Worm (Caenorhabditis elegans): ENCODE data around the gene grl-14.

grl-14 gene

ce11 chrV:20824962-20825609, at the start of gene grl-14, which contains the start of gene gcy-22:
grl-14 (plus strand) TSS chrV:20825559.
gcy-22 (minus strand) TSS chrV:20825062.
- TF ChIP-seq W03F9.2 (tag; optimal IDR thresholded peaks at IDR 0.05) (no peak), him-1 (tag; optimal IDR thresholded peaks at IDR 0.05) (no peak), dao-5 (tag; optimal IDR thresholded peaks at IDR 0.05) (no peak)

- no peak for TF ChIP-seq dao-5 (tag; optimal IDR thresholded peaks at IDR 0.05)
- peak; percentile 35 for TF ChIP-seq W03F9.2 (tag; optimal IDR thresholded peaks at IDR 0.05)
- TF ChIP-seq him-1 (tag; optimal IDR thresholded peaks at IDR 0.05), result peak; percentile 40
Measured at ce11 chrV:20776761-20777160, 48.6 kb upstream of the grl-14 start.

ce11 chrV:20778257-20778697, 47.1 kb upstream of the grl-14 start:
- peak; percentile 82 for TF ChIP-seq W03F9.2 (tag; optimal IDR thresholded peaks at IDR 0.05)
- TF ChIP-seq him-1 (tag; optimal IDR thresholded peaks at IDR 0.05), result peak; percentile 94
- TF ChIP-seq dao-5 (tag; optimal IDR thresholded peaks at IDR 0.05), result no peak

ce11 chrV:20778886-20779285, 46.5 kb upstream of the grl-14 start:
- TF ChIP-seq W03F9.2 (tag; optimal IDR thresholded peaks at IDR 0.05) (no peak), him-1 (tag; optimal IDR thresholded peaks at IDR 0.05) (no peak), dao-5 (tag; optimal IDR thresholded peaks at IDR 0.05) (no peak)

DNA sequence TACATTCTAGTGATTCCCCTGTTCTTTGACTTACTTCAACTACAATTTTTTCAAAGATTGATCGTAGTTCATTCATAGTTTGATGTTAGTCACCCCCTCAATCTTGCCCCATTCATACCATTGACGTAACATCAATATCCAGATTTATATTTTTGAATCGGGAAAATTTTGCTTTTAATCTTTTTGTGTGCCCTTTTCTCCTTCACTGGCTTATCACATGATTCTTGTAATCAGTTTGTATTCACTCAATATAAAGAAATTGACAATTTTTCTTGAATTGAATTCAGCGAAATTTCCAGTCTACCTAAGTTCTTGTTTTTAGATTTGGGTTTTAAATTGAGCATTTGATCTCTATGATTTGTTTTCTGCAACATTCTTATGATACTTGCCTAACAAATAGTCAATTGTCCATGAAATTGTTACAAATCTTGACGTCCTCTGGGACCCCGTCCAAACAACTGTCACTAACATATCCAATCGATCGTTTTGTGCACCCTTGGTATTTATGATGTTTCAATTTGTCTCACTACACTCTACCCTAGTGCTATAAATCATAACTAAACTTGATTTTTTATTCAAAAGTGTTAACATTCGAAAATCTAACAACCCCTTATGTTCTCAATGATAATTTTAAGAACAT, 45.5 kb upstream of the grl-14 start:
- TF ChIP-seq dao-5 (tag; optimal IDR thresholded peaks at IDR 0.05) (no peak), him-1 (tag; optimal IDR thresholded peaks at IDR 0.05) (no peak), W03F9.2 (tag; optimal IDR thresholded peaks at IDR 0.05) (no peak)

DNA sequence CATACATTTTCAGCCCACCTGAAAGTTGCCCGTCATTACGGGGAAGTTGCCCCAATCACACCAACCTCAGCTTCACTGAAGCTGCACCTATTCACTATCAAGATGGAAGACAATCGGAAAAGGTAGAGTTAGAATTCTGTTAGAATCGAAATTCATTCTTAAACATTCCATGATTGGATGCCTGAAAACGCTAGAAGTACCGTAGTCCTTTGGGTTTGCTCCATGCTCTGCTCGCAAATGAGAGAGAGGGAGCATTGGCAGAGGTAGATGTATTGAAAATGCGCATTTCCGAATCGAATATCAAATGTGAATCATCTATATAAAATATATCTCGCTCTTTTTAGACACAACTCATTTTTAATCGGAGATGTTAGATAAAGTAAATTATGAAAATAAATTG, 45.0 kb upstream of the grl-14 start, which contains the start of gene hif-1:
Gene hif-1 (plus strand): TSS at position 8 of the 400 bp plus-strand sequence.
- TF ChIP-seq W03F9.2 (tag; optimal IDR thresholded peaks at IDR 0.05), result no peak
- TF ChIP-seq him-1 (tag; optimal IDR thresholded peaks at IDR 0.05), result no peak
- TF ChIP-seq dao-5 (tag; optimal IDR thresholded peaks at IDR 0.05), result no peak

ce11 chrV:20781346-20781952, 43.9 kb upstream of the grl-14 start:
- no peak for TF ChIP-seq W03F9.2 (tag; optimal IDR thresholded peaks at IDR 0.05)
- no peak for TF ChIP-seq him-1 (tag; optimal IDR thresholded peaks at IDR 0.05)
- TF ChIP-seq dao-5 (tag; optimal IDR thresholded peaks at IDR 0.05), result no peak

DNA sequence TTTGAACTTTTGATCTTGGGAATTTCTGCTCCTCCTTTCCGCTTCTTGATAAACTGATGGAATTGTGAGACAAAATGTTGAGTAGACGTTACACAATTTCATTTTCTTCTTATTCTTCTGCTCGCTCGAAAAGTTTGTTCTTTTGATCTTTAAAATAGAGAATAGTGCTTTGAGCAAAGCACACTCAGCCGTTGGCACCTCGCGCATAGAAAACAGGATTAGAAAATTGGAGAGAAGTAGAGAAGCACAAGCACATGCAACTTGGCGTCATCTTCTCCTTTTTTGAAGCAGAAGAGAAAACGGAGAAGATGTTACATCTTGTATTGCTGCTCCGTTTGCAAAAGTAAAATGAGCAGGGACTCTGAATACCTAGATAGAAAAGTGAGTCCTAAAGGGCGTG, 43.2 kb upstream of the grl-14 start:
- TF ChIP-seq dao-5 (tag; optimal IDR thresholded peaks at IDR 0.05) (no peak), him-1 (tag; optimal IDR thresholded peaks at IDR 0.05) (peak; percentile 88)

DNA sequence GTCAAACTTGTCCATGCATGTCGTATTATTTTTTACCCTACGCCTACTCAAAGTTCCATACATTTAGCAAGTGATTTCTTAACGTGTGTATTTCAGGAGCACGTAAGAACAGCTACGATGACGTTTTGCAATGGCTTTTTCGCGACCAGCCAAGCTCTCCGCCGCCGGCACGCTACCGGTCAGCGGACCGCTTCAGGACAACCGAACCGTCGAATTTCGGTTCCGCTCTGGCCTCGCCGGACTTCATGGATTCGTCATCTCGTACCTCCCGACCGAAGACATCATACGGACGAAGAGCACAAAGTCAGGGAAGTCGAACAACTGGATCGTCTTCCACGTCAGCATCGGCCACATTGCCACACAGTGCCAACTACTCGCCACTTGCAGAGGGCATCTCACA, 41.7 kb upstream of the grl-14 start:
- TF ChIP-seq dao-5 (tag; optimal IDR thresholded peaks at IDR 0.05) (no peak), him-1 (tag; optimal IDR thresholded peaks at IDR 0.05) (no peak), W03F9.2 (tag; optimal IDR thresholded peaks at IDR 0.05) (no peak)

DNA sequence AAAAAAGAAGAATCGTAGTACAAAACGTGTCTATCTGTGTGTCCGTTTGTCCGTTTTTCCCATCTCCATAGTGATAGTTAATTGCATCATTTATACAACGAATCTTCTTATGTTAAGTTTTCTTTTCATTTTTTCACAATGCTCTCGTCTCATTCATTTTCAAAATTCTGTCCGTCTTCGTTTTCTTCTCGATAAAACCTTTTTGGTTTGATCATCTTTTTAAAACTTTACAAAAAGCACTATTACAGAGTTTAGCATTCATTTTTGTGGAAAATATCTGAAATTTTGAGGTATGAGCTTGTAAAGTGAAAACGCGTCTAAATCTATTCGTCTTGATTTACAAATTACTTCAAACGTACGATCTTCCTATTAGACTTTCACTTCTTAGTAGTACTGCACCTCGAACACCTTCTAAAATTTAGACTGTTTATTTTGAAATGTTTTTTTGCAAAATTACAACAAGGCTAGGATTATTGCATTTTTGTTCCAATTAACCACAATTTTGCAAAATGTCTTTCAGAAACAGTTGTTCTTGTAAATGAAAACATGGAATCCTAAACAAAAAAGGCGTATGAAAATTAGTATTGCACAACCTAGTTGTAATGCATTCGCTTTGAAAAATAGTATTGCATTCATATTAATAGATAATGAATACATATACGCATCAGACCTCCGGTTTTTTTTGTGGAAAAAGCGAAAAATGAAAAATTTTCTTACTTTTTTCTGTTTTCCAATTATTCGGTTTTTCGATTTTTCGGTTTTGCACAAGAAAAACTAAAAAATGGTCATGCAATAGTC, 40.1 kb upstream of the grl-14 start:
- peak; percentile 44 for TF ChIP-seq him-1 (tag; optimal IDR thresholded peaks at IDR 0.05)
- TF ChIP-seq W03F9.2 (tag; optimal IDR thresholded peaks at IDR 0.05), result no peak

DNA sequence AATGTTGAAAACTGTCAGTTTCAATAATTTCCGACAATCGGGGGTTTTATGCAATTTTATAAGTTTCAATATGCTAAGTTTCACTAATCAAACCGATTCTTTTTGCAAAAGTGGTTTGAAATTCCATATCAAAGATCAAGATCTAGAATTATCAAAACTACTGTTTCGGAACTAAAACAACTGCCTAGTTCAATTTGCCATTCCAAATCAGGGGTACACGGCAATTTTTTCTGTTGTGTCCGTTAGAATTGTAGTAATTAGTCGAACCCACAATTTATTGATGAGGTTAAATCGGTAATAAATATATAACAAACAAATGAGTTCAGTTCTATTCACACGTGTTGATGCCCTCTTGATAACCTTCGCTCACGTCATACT, 39.5 kb upstream of the grl-14 start:
- no peak for TF ChIP-seq him-1 (tag; optimal IDR thresholded peaks at IDR 0.05)
- no peak for TF ChIP-seq W03F9.2 (tag; optimal IDR thresholded peaks at IDR 0.05)
- TF ChIP-seq dao-5 (tag; optimal IDR thresholded peaks at IDR 0.05), result no peak

ce11 chrV:20789105-20789504, 36.3 kb upstream of the grl-14 start, which contains the start of gene tpan-1:
tpan-1 (plus strand) TSS chrV:20789502.
- TF ChIP-seq him-1 (tag; optimal IDR thresholded peaks at IDR 0.05) (peak; percentile 94), dao-5 (tag; optimal IDR thresholded peaks at IDR 0.05) (no peak)

ce11 chrV:20790011-20790410, 35.3 kb upstream of the grl-14 start, which contains the start of gene Y44A6D.1:
Y44A6D.1 (minus strand) TSS chrV:20790033.
- TF ChIP-seq him-1 (tag; optimal IDR thresholded peaks at IDR 0.05) (no peak), dao-5 (tag; optimal IDR thresholded peaks at IDR 0.05) (no peak), W03F9.2 (tag; optimal IDR thresholded peaks at IDR 0.05) (no peak)

Data from whole organism, L4/young adult.